Fruit fly (Drosophila melanogaster) whole organism, embryonic: ENCODE results near the gene CG33489.
A peak's percentile ranks its signal among the peaks of the same experiment; 100 is the strongest.

Experiments
- CG1024 ChIP-seq: fragments of 200-800 bp; sonication (Bioruptor generic); IDR thresholded peaks from 2 replicates; pipeline ENCODE4 v1.3.6; 2022; ENCODE audit warnings: missing biosample characterization, missing genetic modification characterization
- CG10321 ChIP-seq: fragments of 200-800 bp; sonication (Bioruptor generic); IDR thresholded peaks from 2 replicates; pipeline ENCODE4 v1.3.6; 2022; ENCODE audit warnings: missing biosample characterization, missing genetic modification characterization
- CG10565 ChIP-seq: fragments of 200-800 bp; sonication (Bioruptor generic); optimal IDR thresholded peaks from 3 replicates; lab custom pipeline; 2016; ENCODE audit warnings: missing biosample characterization, mild to moderate bottlenecking, missing genetic modification characterization
- CG10959 ChIP-seq: fragments of 200-800 bp; sonication (Bioruptor generic); IDR thresholded peaks from 2 replicates; pipeline ENCODE4 v1.3.6; 2022; ENCODE audit warnings: missing biosample characterization, missing genetic modification characterization
- CG10979 ChIP-seq: fragments of 200-800 bp; sonication (Bioruptor generic); optimal IDR thresholded peaks from 2 replicates; lab custom pipeline; 2018; ENCODE audit warnings: missing biosample characterization, mild to moderate bottlenecking, missing genetic modification characterization, moderate library complexity
- CG12219 ChIP-seq: fragments of 200-800 bp; sonication (Bioruptor generic); optimal IDR thresholded peaks from 3 replicates; lab custom pipeline; 2018; ENCODE audit warnings: missing biosample characterization, mild to moderate bottlenecking, missing genetic modification characterization
- CG12744 ChIP-seq: fragments of 200-800 bp; sonication (Bioruptor generic); optimal IDR thresholded peaks from 2 replicates; lab custom pipeline; 2016; ENCODE audit warnings: missing biosample characterization, missing genetic modification characterization
- CG12769 ChIP-seq: fragments of 200-800 bp; sonication (Bioruptor generic); optimal IDR thresholded peaks from 2 replicates; lab custom pipeline; 2019; ENCODE audit warnings: missing biosample characterization, mild to moderate bottlenecking, missing genetic modification characterization, moderate library complexity
- CG13123 ChIP-seq: fragments of 200-800 bp; sonication (Bioruptor generic); optimal IDR thresholded peaks from 2 replicates; lab custom pipeline; 2016; ENCODE audit warnings: missing biosample characterization, missing genetic modification characterization
- CG15073 ChIP-seq: fragments of 200-800 bp; sonication (Bioruptor generic); optimal IDR thresholded peaks from 2 replicates; lab custom pipeline; 2016; ENCODE audit warnings: missing biosample characterization, missing genetic modification characterization
- CG15269 ChIP-seq: fragments of 200-800 bp; sonication (Bioruptor generic); optimal IDR thresholded peaks from 2 replicates; lab custom pipeline; 2018; ENCODE audit warnings: missing biosample characterization, mild to moderate bottlenecking, missing genetic modification characterization, moderate library complexity
- CG15696 ChIP-seq: fragments of 200-800 bp; sonication (Bioruptor generic); optimal IDR thresholded peaks from 2 replicates; lab custom pipeline; 2019; ENCODE audit warnings: missing biosample characterization, mild to moderate bottlenecking, missing genetic modification characterization, moderate library complexity
- CG2129 ChIP-seq: fragments of 200-800 bp; sonication (Bioruptor generic); IDR thresholded peaks from 2 replicates; pipeline ENCODE4 v1.3.6; 2022; ENCODE audit warnings: missing biosample characterization, missing genetic modification characterization; ENCODE audit not compliant: partially characterized antibody
- CG2202 ChIP-seq: fragments of 200-800 bp; sonication (Bioruptor generic); optimal IDR thresholded peaks from 2 replicates; lab custom pipeline; 2018; ENCODE audit warnings: missing biosample characterization, mild to moderate bottlenecking, missing genetic modification characterization
- CG3163 ChIP-seq: fragments of 200-800 bp; sonication (Bioruptor generic); optimal IDR thresholded peaks from 3 replicates; lab custom pipeline; 2016; ENCODE audit warnings: missing biosample characterization, missing genetic modification characterization
- CG34376 ChIP-seq: fragments of 200-800 bp; sonication (Bioruptor generic); optimal IDR thresholded peaks from 2 replicates; lab custom pipeline; 2018; ENCODE audit warnings: missing biosample characterization, mild to moderate bottlenecking, missing genetic modification characterization
- CG4854 ChIP-seq: fragments of 200-800 bp; sonication (Bioruptor generic); optimal IDR thresholded peaks from 2 replicates; lab custom pipeline; 2016; ENCODE audit warnings: missing biosample characterization, missing genetic modification characterization, inconsistent platforms
- CG6683 ChIP-seq: fragments of 200-800 bp; sonication (Bioruptor generic); optimal IDR thresholded peaks from 2 replicates; lab custom pipeline; 2017; ENCODE audit warnings: missing biosample characterization, mild to moderate bottlenecking, missing genetic modification characterization, missing genetic modification reagents
- CG6854 ChIP-seq: fragments of 200-800 bp; sonication (Bioruptor generic); optimal IDR thresholded peaks from 3 replicates; lab custom pipeline; 2017; ENCODE audit warnings: missing biosample characterization, mild to moderate bottlenecking, missing genetic modification characterization
- CG7357 ChIP-seq: fragments of 200-800 bp; sonication (Bioruptor generic); IDR thresholded peaks from 3 replicates; pipeline ENCODE4 v1.3.6; 2022; ENCODE audit warnings: missing biosample characterization, missing genetic modification characterization
- CG7987 ChIP-seq: fragments of 200-800 bp; sonication (Bioruptor generic); optimal IDR thresholded peaks from 2 replicates; lab custom pipeline; 2018; ENCODE audit warnings: missing biosample characterization, mild to moderate bottlenecking, missing genetic modification characterization, moderate library complexity
- CG8089 ChIP-seq: fragments of 200-800 bp; sonication (Bioruptor generic); optimal IDR thresholded peaks from 3 replicates; lab custom pipeline; 2016; ENCODE audit warnings: missing biosample characterization, missing genetic modification characterization
- CG8765 ChIP-seq: fragments of 200-800 bp; sonication (Bioruptor generic); IDR thresholded peaks from 2 replicates; pipeline ENCODE4 v1.3.6; 2022; ENCODE audit warnings: missing biosample characterization, missing genetic modification characterization
- CG9215 ChIP-seq: fragments of 200-800 bp; sonication (Bioruptor generic); IDR thresholded peaks from 2 replicates; pipeline ENCODE4 v1.3.6; 2022; ENCODE audit warnings: missing biosample characterization, missing genetic modification characterization
- CG9876 ChIP-seq: fragments of 200-800 bp; sonication (Bioruptor generic); optimal IDR thresholded peaks from 2 replicates; lab custom pipeline; 2016; ENCODE audit warnings: missing biosample characterization, missing genetic modification characterization
- CG9932 ChIP-seq: fragments of 200-800 bp; sonication (Bioruptor generic); IDR thresholded peaks from 2 replicates; pipeline ENCODE4 v1.3.6; 2022; ENCODE audit warnings: missing biosample characterization, missing genetic modification characterization
- CHES-1-like ChIP-seq: fragments of 200-800 bp; sonication (Bioruptor generic); optimal IDR thresholded peaks from 2 replicates; lab custom pipeline; 2016; ENCODE audit warnings: missing biosample characterization, missing genetic modification characterization
- Doc2 ChIP-seq: fragments of 200-800 bp; sonication (Bioruptor generic); IDR thresholded peaks from 2 replicates; pipeline ENCODE4 v1.3.6; 2022; ENCODE audit warnings: missing biosample characterization, missing genetic modification characterization
- Ets97D ChIP-seq: fragments of 200-800 bp; sonication (Bioruptor generic); optimal IDR thresholded peaks from 3 replicates; lab custom pipeline; 2016; ENCODE audit warnings: missing biosample characterization, missing genetic modification characterization
- HLH3B ChIP-seq: fragments of 200-800 bp; sonication (Bioruptor generic); IDR thresholded peaks from 2 replicates; pipeline ENCODE4 v1.3.6; 2022; ENCODE audit warnings: missing biosample characterization, missing genetic modification characterization
- Myb ChIP-seq: fragments of 200-800 bp; sonication (Bioruptor generic); optimal IDR thresholded peaks from 2 replicates; lab custom pipeline; 2016; ENCODE audit warnings: missing biosample characterization, missing genetic modification characterization
- NC2α ChIP-seq: fragments of 200-800 bp; sonication (Bioruptor generic); optimal IDR thresholded peaks from 2 replicates; lab custom pipeline; 2016; ENCODE audit warnings: missing biosample characterization, missing genetic modification characterization
- Opbp ChIP-seq: fragments of 200-800 bp; sonication (Bioruptor generic); IDR thresholded peaks from 3 replicates; pipeline ENCODE4 v1.3.6; 2022; ENCODE audit warnings: missing biosample characterization, missing genetic modification characterization; ENCODE audit not compliant: partially characterized antibody
- Scr ChIP-seq: fragments of 200-800 bp; sonication (Bioruptor generic); IDR thresholded peaks from 2 replicates; pipeline ENCODE4 v1.3.6; 2022; ENCODE audit warnings: missing biosample characterization, missing genetic modification characterization; ENCODE audit not compliant: partially characterized antibody
- Taf1 ChIP-seq: fragments of 200-800 bp; sonication (Bioruptor generic); IDR thresholded peaks from 2 replicates; pipeline ENCODE4 v1.3.6; 2022; ENCODE audit warnings: missing biosample characterization, missing genetic modification characterization
- Xrp1 ChIP-seq: fragments of 200-800 bp; sonication (Bioruptor generic); IDR thresholded peaks from 2 replicates; pipeline ENCODE4 v1.3.6; 2022; ENCODE audit warnings: missing biosample characterization, missing genetic modification characterization
- ab ChIP-seq: fragments of 200-800 bp; sonication (Bioruptor generic); optimal IDR thresholded peaks from 2 replicates; lab custom pipeline; 2016; ENCODE audit warnings: missing biosample characterization, missing genetic modification characterization
- abd-A ChIP-seq: fragments of 200-800 bp; sonication (Bioruptor generic); optimal IDR thresholded peaks from 3 replicates; lab custom pipeline; 2019; ENCODE audit warnings: missing biosample characterization, mild to moderate bottlenecking, missing genetic modification characterization, moderate library complexity
- ato ChIP-seq: fragments of 200-800 bp; sonication (Bioruptor generic); IDR thresholded peaks from 2 replicates; pipeline ENCODE4 v1.3.6; 2022; ENCODE audit warnings: missing biosample characterization, missing genetic modification characterization; ENCODE audit not compliant: partially characterized antibody
- chm ChIP-seq: fragments of 200-800 bp; sonication (Bioruptor generic); IDR thresholded peaks from 2 replicates; pipeline ENCODE4 v1.3.6; 2022; ENCODE audit warnings: missing biosample characterization, missing genetic modification characterization
- ci ChIP-seq: fragments of 200-800 bp; sonication (Bioruptor generic); IDR thresholded peaks from 3 replicates; pipeline ENCODE4 v1.3.6; 2022; ENCODE audit warnings: missing biosample characterization, missing genetic modification characterization
- corto ChIP-seq: fragments of 200-800 bp; sonication (Bioruptor generic); optimal IDR thresholded peaks from 2 replicates; lab custom pipeline; 2016; ENCODE audit warnings: missing biosample characterization, mild to moderate bottlenecking, missing genetic modification characterization, moderate library complexity
- ems ChIP-seq: fragments of 200-800 bp; sonication (Bioruptor generic); optimal IDR thresholded peaks from 3 replicates; lab custom pipeline; 2016; ENCODE audit warnings: missing biosample characterization, missing genetic modification characterization
- eyg ChIP-seq: fragments of 200-800 bp; sonication (Bioruptor generic); optimal IDR thresholded peaks from 3 replicates; lab custom pipeline; 2016; ENCODE audit warnings: missing biosample characterization, missing genetic modification characterization
- gsb ChIP-seq: fragments of 200-800 bp; sonication (Bioruptor generic); IDR thresholded peaks from 2 replicates; pipeline ENCODE4 v1.3.6; 2022; ENCODE audit warnings: missing biosample characterization, missing genetic modification characterization
- inv ChIP-seq: fragments of 200-800 bp; sonication (Bioruptor generic); IDR thresholded peaks from 2 replicates; pipeline ENCODE4 v1.3.6; 2022; ENCODE audit warnings: missing biosample characterization, missing genetic modification characterization; ENCODE audit not compliant: partially characterized antibody
- knrl ChIP-seq: fragments of 200-800 bp; sonication (Bioruptor generic); IDR thresholded peaks from 3 replicates; pipeline ENCODE4 v1.3.6; 2022; ENCODE audit warnings: missing biosample characterization, missing genetic modification characterization; ENCODE audit not compliant: partially characterized antibody
- sc ChIP-seq, 3 experiments: fragments of >200 bp in 2 of 3; fragments of 200-800 bp in 1 of 3; sonication (Bioruptor generic) in 1 of 3; optimal IDR thresholded peaks; 2 replicates in 2 of 3; 3 replicates in 1 of 3; lab custom pipeline; 2017; ENCODE audit warnings: mild to moderate bottlenecking in 1 of 3, missing biosample characterization in 1 of 3, missing genetic modification characterization in 1 of 3, missing genetic modification reagents in 1 of 3
- seq ChIP-seq: fragments of 200-800 bp; sonication (Bioruptor generic); IDR thresholded peaks from 2 replicates; pipeline ENCODE4 v1.3.6; 2022; ENCODE audit warnings: missing biosample characterization, missing genetic modification characterization
- stwl ChIP-seq: fragments of 200-800 bp; sonication (Bioruptor generic); optimal IDR thresholded peaks from 3 replicates; lab custom pipeline; 2018; ENCODE audit warnings: missing biosample characterization, mild to moderate bottlenecking, missing genetic modification characterization, moderate library complexity
- tx ChIP-seq: fragments of 200-800 bp; sonication (Bioruptor generic); optimal IDR thresholded peaks from 2 replicates; lab custom pipeline; 2016; ENCODE audit warnings: missing biosample characterization, missing genetic modification characterization
- yki ChIP-seq: fragments of >200 bp; optimal IDR thresholded peaks from 3 replicates; lab custom pipeline; 2018

CG33489 gene

DNA sequence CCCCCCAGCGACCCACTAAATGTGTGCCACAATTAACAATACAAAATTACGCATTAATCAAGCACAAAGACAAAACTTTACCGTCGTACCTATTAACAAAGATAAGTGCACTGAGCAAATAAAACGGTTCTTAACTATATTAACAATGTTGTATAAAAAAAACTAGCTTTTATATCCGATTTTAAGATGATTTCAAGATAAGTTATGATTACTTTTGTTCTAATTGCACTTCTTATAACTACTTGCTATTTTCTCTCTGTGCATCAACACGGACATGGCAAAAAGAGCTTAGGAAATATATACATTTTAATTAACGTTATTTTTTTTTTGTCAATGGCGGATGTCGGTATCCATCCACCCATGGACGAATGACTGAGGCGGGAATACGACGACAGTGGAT is 40.7 kb downstream of the CG33489 start (continued):
- TF ChIP-seq CG15269 (peak; percentile 28), CG10979 (tag; lab: Kevin White, UChicago) (peak; percentile 41), CG15073 (GFP tag; lab: Kevin White, UChicago) (no peak), CG1024 (GFP tag; lab: Robert Waterston, UW) (peak; percentile 33; the same call in 1 of the 2 replicates), NC2α (GFP tag; lab: Kevin White, UChicago) (no peak), inv (GFP tag; lab: Robert Waterston, UW) (no peak), CG9932 (GFP tag; lab: Robert Waterston, UW) (peak; percentile 53), CG8089 (GFP tag; lab: Kevin White, UChicago) (no peak), ab (GFP tag; lab: Kevin White, UChicago) (no peak), CHES-1-like (no peak), Xrp1 (GFP tag; lab: Robert Waterston, UW) (peak; percentile 48; the same call in 1 of the 2 replicates), CG12769 (no peak), CG9876 (GFP tag; lab: Kevin White, UChicago) (no peak), seq (GFP tag; lab: Robert Waterston, UW) (peak; percentile 56; the same call in 1 of the 2 replicates), ci (GFP tag; lab: Robert Waterston, UW) (peak; percentile 61; the same call in 2 of the 3 replicates), Scr (GFP tag; lab: Robert Waterston, UW) (no peak), knrl (GFP tag; lab: Robert Waterston, UW) (no peak), CG7357 (GFP tag; lab: Robert Waterston, UW) (no peak), Taf1 (GFP tag; lab: Robert Waterston, UW) (no peak), HLH3B (GFP tag; lab: Robert Waterston, UW) (0 out of 2 replicates have a peak, but pooled peaks have one; percentile 24), CG13123 (GFP tag; lab: Kevin White, UChicago) (no peak), CG8765 (no peak), Myb (GFP tag; lab: Kevin White, UChicago) (no peak), CG3163 (GFP tag; lab: Kevin White, UChicago) (no peak), CG6683 (GFP tag; lab: Kevin White, UChicago) (no peak), CG10321 (no peak), abd-A (tag; lab: Kevin White, UChicago) (no peak), Opbp (no peak), CG10565 (no peak), CG15696 (tag; lab: Kevin White, UChicago) (no peak), ato (GFP tag; lab: Robert Waterston, UW) (no peak), yki (lab: Kevin White, UChicago) (no peak), Doc2 (GFP tag; lab: Robert Waterston, UW) (no peak), sc (optimal IDR thresholded peaks at IDR 0.05; lab: Kevin White, UChicago) (no peak), sc (GFP tag; optimal IDR thresholded peaks at IDR 0.05; lab: Kevin White, UChicago) (no peak), CG12744 (no peak), stwl (tag; lab: Kevin White, UChicago) (no peak), CG6854 (GFP tag; lab: Kevin White, UChicago) (no peak), tx (GFP tag; lab: Kevin White, UChicago) (no peak), ems (GFP tag; lab: Kevin White, UChicago) (peak; percentile 5), CG12219 (GFP tag; lab: Kevin White, UChicago) (no peak), corto (GFP tag; lab: Kevin White, UChicago) (no peak), CG9215 (no peak), CG2129 (GFP tag; lab: Robert Waterston, UW) (no peak), Ets97D (no peak), CG10959 (GFP tag; lab: Robert Waterston, UW) (no peak), CG7987 (GFP tag; lab: Kevin White, UChicago) (no peak), CG34376 (GFP tag; lab: Kevin White, UChicago) (no peak), eyg (GFP tag; lab: Kevin White, UChicago) (no peak), CG4854 (no peak), CG2202 (tag; lab: Kevin White, UChicago) (no peak), chm (no peak), gsb (GFP tag; lab: Robert Waterston, UW) (no peak)
